Worm (Caenorhabditis elegans) whole organism, L2 larva: ENCODE data around the gene Y43F8B.12.

ENCODE experiments used
- C34F6.9 ChIP-seq: fragments of 150-350 bp; optimal IDR thresholded peaks from 2 replicates; lab custom pipeline; 2014; ENCODE audit warnings: missing biosample characterization, missing genetic modification characterization
- Y55F3AM.14 ChIP-seq: fragments of 200-800 bp; sonication (Bioruptor generic); optimal IDR thresholded peaks from 2 replicates; lab custom pipeline; 2018; ENCODE audit warnings: mild to moderate bottlenecking, missing genetic modification characterization, missing compliant biosample characterization
- ZK546.5 ChIP-seq: sonication (generic microtip); optimal IDR thresholded peaks from 2 replicates; lab custom pipeline; 2017; ENCODE audit warnings: missing biosample characterization, missing genetic modification characterization
- alr-1 ChIP-seq: fragments of 150-350 bp; optimal IDR thresholded peaks from 2 replicates; lab custom pipeline; 2014; ENCODE audit warnings: missing biosample characterization, missing genetic modification characterization
- aly-2 ChIP-seq: fragments of 150-350 bp; optimal IDR thresholded peaks from 2 replicates; lab custom pipeline; 2014; ENCODE audit warnings: missing biosample characterization, missing genetic modification characterization
- ama-1 ChIP-seq: fragments of 150-350 bp; optimal IDR thresholded peaks from 2 replicates; lab custom pipeline; 2018; ENCODE audit warnings: inconsistent platforms
- ceh-16 ChIP-seq: fragments of 150-350 bp; optimal IDR thresholded peaks from 2 replicates; lab custom pipeline; 2014; ENCODE audit warnings: missing biosample characterization, missing genetic modification characterization
- crh-2 ChIP-seq: sonication (generic microtip); optimal IDR thresholded peaks from 2 replicates; lab custom pipeline; 2017; ENCODE audit warnings: missing biosample characterization, missing genetic modification characterization
- elt-1 ChIP-seq: fragments of 150-350 bp; optimal IDR thresholded peaks from 2 replicates; lab custom pipeline; 2014; ENCODE audit warnings: missing biosample characterization, missing genetic modification characterization
- elt-3 ChIP-seq: sonication (generic microtip); optimal IDR thresholded peaks from 2 replicates; lab custom pipeline; 2017; ENCODE audit warnings: missing biosample characterization, missing genetic modification characterization
- fos-1 ChIP-seq: fragments of 150-350 bp; optimal IDR thresholded peaks from 2 replicates; lab custom pipeline; 2014; ENCODE audit warnings: missing biosample characterization, missing genetic modification characterization
- gmeb-1 ChIP-seq: fragments of 150-350 bp; optimal IDR thresholded peaks from 2 replicates; lab custom pipeline; 2014; ENCODE audit warnings: missing biosample characterization, missing genetic modification characterization
- lin-11 ChIP-seq: fragments of 150-350 bp; sonication (generic microtip); optimal IDR thresholded peaks from 2 replicates; lab custom pipeline; 2014; ENCODE audit warnings: missing biosample characterization, missing genetic modification characterization, inconsistent platforms, mixed read lengths
- lin-13 ChIP-seq: fragments of 150-350 bp; optimal IDR thresholded peaks from 2 replicates; lab custom pipeline; 2014; ENCODE audit warnings: missing biosample characterization, missing genetic modification reagents, missing genetic modification characterization
- lin-39 ChIP-seq: fragments of 150-350 bp; optimal IDR thresholded peaks from 2 replicates; lab custom pipeline; 2014; ENCODE audit warnings: missing biosample characterization, missing genetic modification reagents, missing genetic modification characterization
- nhr-11 ChIP-seq: fragments of 150-350 bp; optimal IDR thresholded peaks from 2 replicates; lab custom pipeline; 2014; ENCODE audit warnings: missing biosample characterization, missing genetic modification characterization
- nhr-129 ChIP-seq: fragments of 150-350 bp; optimal IDR thresholded peaks from 2 replicates; lab custom pipeline; 2014; ENCODE audit warnings: missing biosample characterization, missing genetic modification characterization
- nhr-23 ChIP-seq: fragments of 150-350 bp; optimal IDR thresholded peaks from 2 replicates; lab custom pipeline; 2014; ENCODE audit warnings: missing biosample characterization, missing genetic modification reagents, missing genetic modification characterization
- nhr-6 ChIP-seq: fragments of 150-350 bp; optimal IDR thresholded peaks from 2 replicates; lab custom pipeline; 2014; ENCODE audit warnings: missing biosample characterization, missing genetic modification characterization
- peb-1 ChIP-seq: fragments of 150-350 bp; optimal IDR thresholded peaks from 2 replicates; lab custom pipeline; 2014; ENCODE audit warnings: missing biosample characterization, missing genetic modification characterization
- skn-1 ChIP-seq: sonication (generic microtip); optimal IDR thresholded peaks from 2 replicates; lab custom pipeline; 2017; ENCODE audit warnings: missing biosample characterization, missing genetic modification characterization
- sma-3 ChIP-seq: sonication (generic microtip); optimal IDR thresholded peaks from 2 replicates; lab custom pipeline; 2016; ENCODE audit warnings: missing genetic modification reagents, missing genetic modification characterization, missing compliant biosample characterization
- sma-9 ChIP-seq, 2 experiments: fragments of 150-350 bp in 1 of 2; sonication (generic microtip) in 1 of 2; optimal IDR thresholded peaks; 2 replicates each; lab custom pipeline; 2014 to 2016; ENCODE audit warnings: missing genetic modification characterization in 2 of 2, mild to moderate bottlenecking in 1 of 2, missing biosample characterization in 1 of 2, missing compliant biosample characterization in 1 of 2, missing genetic modification reagents in 1 of 2, moderate library complexity in 1 of 2
- unc-55 ChIP-seq: fragments of 150-350 bp; sonication (generic microtip); optimal IDR thresholded peaks from 3 replicates; lab custom pipeline; 2014; ENCODE audit warnings: missing biosample characterization, missing genetic modification reagents, missing genetic modification characterization
- unc-62 ChIP-seq: fragments of 150-350 bp; optimal IDR thresholded peaks from 2 replicates; lab custom pipeline; 2014; ENCODE audit warnings: missing biosample characterization, missing genetic modification reagents, missing genetic modification characterization
- zag-1 ChIP-seq: fragments of 150-350 bp; optimal IDR thresholded peaks from 2 replicates; lab custom pipeline; 2014; ENCODE audit warnings: missing biosample characterization, missing genetic modification characterization
- ztf-1 ChIP-seq: fragments of 200-800 bp; sonication (Bioruptor generic); conservative IDR thresholded peaks from 2 replicates; pipeline ENCODE4 v1.3.6; 2022; ENCODE audit warnings: missing genetic modification characterization, missing compliant biosample characterization
- ztf-11 ChIP-seq: sonication (generic microtip); optimal IDR thresholded peaks from 2 replicates; lab custom pipeline; 2017; ENCODE audit warnings: missing biosample characterization, missing genetic modification characterization
- ztf-4 ChIP-seq: fragments of 150-350 bp; optimal IDR thresholded peaks from 2 replicates; lab custom pipeline; 2014; ENCODE audit warnings: missing biosample characterization, missing genetic modification characterization

Y43F8B.12 gene

DNA sequence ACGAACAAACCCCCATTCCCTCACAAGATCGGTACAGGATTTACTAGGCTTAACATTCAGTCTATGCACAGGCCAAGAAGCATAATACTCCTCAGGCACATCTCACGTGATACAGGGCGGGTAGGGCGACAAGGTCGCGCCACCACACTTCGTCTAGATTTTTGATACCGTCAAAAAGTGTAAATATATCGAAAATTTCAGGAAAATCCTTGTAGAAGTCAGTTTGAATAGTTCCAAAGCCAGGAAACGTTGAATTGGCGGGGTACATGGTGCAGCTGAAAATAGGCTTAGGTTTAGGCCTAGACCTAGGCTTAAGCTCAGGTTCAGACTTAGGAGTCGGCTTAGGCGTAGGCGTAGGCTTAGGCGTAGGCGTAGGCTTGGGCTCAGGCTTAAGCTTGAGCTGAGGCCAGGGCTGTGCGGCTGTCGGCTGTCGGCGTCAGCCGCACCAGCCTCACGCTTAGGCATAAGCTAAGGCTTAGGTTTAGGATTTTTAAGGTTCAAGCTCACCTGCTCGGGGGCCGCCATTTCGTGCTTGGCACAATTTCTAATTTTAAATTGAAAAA, 37.8 kb upstream of the Y43F8B.12 start:
- peak; percentile 5 for TF ChIP-seq Y55F3AM.14 (GFP tag; lab: Kevin White, UChicago)
- no peak for TF ChIP-seq ceh-16

- TF ChIP-seq aly-2 (tag; lab: Kevin White, UChicago) = no peak
- TF ChIP-seq nhr-6 (tag; lab: Kevin White, UChicago) = no peak
- TF ChIP-seq unc-55 (GFP tag; lab: Kevin White, UChicago) = no peak
- no peak for TF ChIP-seq lin-13 (GFP tag; lab: Kevin White, UChicago)
These were observed 37.1 kb upstream of the Y43F8B.12 start, which contains the start of gene srw-85 for ce11 chrV:19431036-19431435. TSS of gene srw-85 (minus strand) at chrV:19431136.

DNA sequence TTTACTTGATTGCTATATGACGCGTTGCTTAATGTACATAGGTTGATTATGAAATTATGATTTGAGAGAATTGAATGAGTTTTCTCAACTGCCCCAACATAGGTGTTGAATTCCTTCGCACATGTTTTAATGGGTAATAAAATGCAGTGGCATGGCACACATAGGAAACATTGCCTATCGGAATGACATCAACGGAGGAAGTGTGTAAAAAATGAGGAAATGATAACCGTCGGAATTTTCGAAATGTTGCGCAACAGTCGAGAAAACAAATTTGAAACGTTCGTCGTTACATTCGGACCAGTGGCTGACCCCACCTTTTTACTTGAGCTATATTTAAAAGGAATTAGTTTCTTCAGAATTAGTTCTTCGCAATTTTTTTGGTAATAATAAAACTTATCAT, 36.2 kb upstream of the Y43F8B.12 start:
- TF ChIP-seq nhr-129 (tag; lab: Kevin White, UChicago) (peak; percentile 25), ztf-11 (tag; lab: Kevin White, UChicago) (no peak), ztf-1 (GFP tag; lab: Robert Waterston, UW) (no peak), sma-9 (GFP tag; optimal IDR thresholded peaks at IDR 0.05; lab: Kevin White, UChicago) (no peak), sma-9 (tag; optimal IDR thresholded peaks at IDR 0.05; lab: Kevin White, UChicago) (no peak)
- TF ChIP-seq, all 48 proteins: peak for 1

DNA sequence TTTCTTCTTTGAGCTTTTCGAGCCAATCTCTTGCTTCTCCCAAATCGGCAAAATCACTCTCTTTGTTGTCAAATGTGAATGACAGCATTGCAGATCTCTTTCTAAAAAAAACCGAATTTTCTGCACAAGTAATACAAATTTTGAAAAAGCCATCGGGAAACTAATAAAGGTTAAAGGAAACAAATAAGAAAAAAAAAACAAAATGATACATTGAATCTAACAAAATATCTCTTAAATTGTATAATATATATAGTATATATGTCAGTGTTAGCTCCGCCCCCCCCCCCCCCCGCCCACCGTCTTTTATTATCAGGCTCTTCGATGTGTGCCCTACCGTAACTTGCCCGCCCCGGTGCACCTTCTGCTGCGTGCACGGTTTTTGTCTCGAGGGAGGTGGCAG, 35.2 kb upstream of the Y43F8B.12 start, which contains the start of gene C25F9.11:
Gene C25F9.11 (minus strand): TSS at position 101 of the 400 bp plus-strand sequence.
- TF ChIP-seq zag-1 (tag; lab: Kevin White, UChicago) = no peak
- TF ChIP-seq C34F6.9 = no peak
- TF ChIP-seq ceh-16 = no peak
- TF ChIP-seq ama-1 (lab: Kevin White, UChicago) = no peak

- no peak for TF ChIP-seq crh-2 (tag; lab: Kevin White, UChicago)
- no peak for TF ChIP-seq skn-1 (tag; lab: Kevin White, UChicago)
- TF ChIP-seq fos-1 (tag; lab: Kevin White, UChicago) = peak; percentile 10
These were observed 34.3 kb upstream of the Y43F8B.12 start, which contains the start of gene C25F9.16 for ce11 chrV:19433806-19434437. TSS of gene C25F9.16 (plus strand) at chrV:19434387.

- TF ChIP-seq fos-1 (tag; lab: Kevin White, UChicago) (peak; percentile 49), skn-1 (tag; lab: Kevin White, UChicago) (no peak), peb-1 (tag; lab: Kevin White, UChicago) (no peak), unc-62 (GFP tag; lab: Kevin White, UChicago) (no peak), nhr-129 (tag; lab: Kevin White, UChicago) (no peak)
These were observed 31.9 kb upstream of the Y43F8B.12 start, which contains the start of gene C25F9.14 for ce11 chrV:19436307-19436706. TSS of gene C25F9.14 (plus strand) at chrV:19436484.

ce11 chrV:19443599-19443998, 24.6 kb upstream of the Y43F8B.12 start:
- TF ChIP-seq crh-2 (tag; lab: Kevin White, UChicago) (no peak), nhr-11 (no peak), ztf-4 (tag; lab: Kevin White, UChicago) (no peak), gmeb-1 (no peak), elt-1 (tag; lab: Kevin White, UChicago) (no peak), unc-62 (GFP tag; lab: Kevin White, UChicago) (no peak), fos-1 (tag; lab: Kevin White, UChicago) (no peak), aly-2 (tag; lab: Kevin White, UChicago) (no peak), elt-3 (tag; lab: Kevin White, UChicago) (no peak), sma-3 (no peak), alr-1 (no peak), ZK546.5 (tag; lab: Kevin White, UChicago) (no peak), ceh-16 (no peak), lin-39 (tag; lab: Kevin White, UChicago) (no peak), sma-9 (GFP tag; optimal IDR thresholded peaks at IDR 0.05; lab: Kevin White, UChicago) (no peak), sma-9 (tag; optimal IDR thresholded peaks at IDR 0.05; lab: Kevin White, UChicago) (no peak), nhr-23 (no peak), lin-11 (tag; lab: Kevin White, UChicago) (no peak), nhr-6 (tag; lab: Kevin White, UChicago) (no peak), ztf-1 (GFP tag; lab: Robert Waterston, UW) (no peak)
